Fruit fly (Drosophila melanogaster): ENCODE measurements around the gene CG44325.

Gene CG44325

DNA sequence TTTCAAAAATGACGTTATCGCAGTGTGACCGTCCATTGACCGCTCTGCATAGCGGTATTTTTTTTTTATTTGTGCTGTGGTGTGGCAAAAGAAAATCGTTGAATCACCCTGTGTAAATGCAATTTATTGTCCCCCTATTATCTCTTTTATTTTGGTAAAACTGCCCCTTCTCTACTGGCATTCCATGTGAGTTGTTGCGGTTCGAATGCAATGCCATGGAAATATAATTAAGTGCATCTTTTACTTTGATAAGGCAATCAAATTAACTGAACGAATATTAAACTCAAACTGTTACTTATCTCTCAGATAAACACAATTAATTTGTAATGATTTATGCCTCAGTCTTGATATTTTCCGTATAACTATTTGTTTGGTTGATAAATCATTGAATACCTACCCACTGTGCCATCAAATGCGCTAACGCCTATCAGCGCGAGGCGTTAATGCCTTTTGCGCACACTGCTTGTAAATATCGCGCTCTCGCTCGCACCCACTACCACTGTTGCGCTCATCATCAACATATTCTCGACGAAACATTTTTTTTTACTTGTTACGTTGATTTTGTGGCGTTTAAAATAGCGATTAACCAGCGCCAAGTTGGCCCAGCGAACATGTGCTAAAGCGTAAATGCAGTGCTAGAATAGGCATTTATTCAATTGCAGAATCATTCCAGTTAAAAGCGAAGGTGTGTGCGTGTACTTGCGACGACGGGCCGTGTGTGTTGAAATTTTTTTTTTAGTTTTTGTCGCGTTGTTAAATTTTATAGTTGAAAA is 31.0 kb upstream of the CG44325 start (continued):
- TF ChIP-seq Oli (tag; optimal IDR thresholded peaks at IDR 0.05) (peak; percentile 62), fd64A (GFP tag; optimal IDR thresholded peaks at IDR 0.05) (no peak), sqz (GFP tag; optimal IDR thresholded peaks at IDR 0.05) (peak; percentile 28), CG9876 (GFP tag; optimal IDR thresholded peaks at IDR 0.05) (no peak), CG17612 (GFP tag; IDR thresholded peaks at IDR 0.05) (no peak), CG7271 (tag; optimal IDR thresholded peaks at IDR 0.05) (no peak), Mes4 (GFP tag; optimal IDR thresholded peaks at IDR 0.05) (no peak), CG32532 (GFP tag; IDR thresholded peaks at IDR 0.05) (peak; percentile 40; the same call in 1 of the 2 replicates), CG2875 (GFP tag; optimal IDR thresholded peaks at IDR 0.05) (no peak), aop (GFP tag; IDR thresholded peaks at IDR 0.05) (no peak), dan (GFP tag; IDR thresholded peaks at IDR 0.05) (no peak), Sry-δ (GFP tag; optimal IDR thresholded peaks at IDR 0.05) (peak; percentile 38), CG8924 (tag; optimal IDR thresholded peaks at IDR 0.05) (peak; percentile 61), Bgb (GFP tag; IDR thresholded peaks at IDR 0.05; ENCODE audit: partially characterized antibody) (no peak), CG18599 (GFP tag; optimal IDR thresholded peaks at IDR 0.05) (peak; percentile 38), slou (GFP tag; optimal IDR thresholded peaks at IDR 0.05) (no peak), zen (tag; optimal IDR thresholded peaks at IDR 0.05) (peak; percentile 46), CG13894 (tag; optimal IDR thresholded peaks at IDR 0.05) (no peak), trem (tag; optimal IDR thresholded peaks at IDR 0.05) (peak; percentile 25), Sox102F (GFP tag; optimal IDR thresholded peaks at IDR 0.05) (no peak), Ada2b (GFP tag; IDR thresholded peaks at IDR 0.05) (0 out of 2 replicates have a peak, but pooled peaks have one; percentile 30), CG12155 (GFP tag; optimal IDR thresholded peaks at IDR 0.05) (peak; percentile 38), Ets97D (GFP tag; optimal IDR thresholded peaks at IDR 0.05) (peak; percentile 6), crp (GFP tag; optimal IDR thresholded peaks at IDR 0.05) (peak in 1 of 2 experiments; percentile 18), sens (GFP tag) (peak; percentile 84), CG4707 (GFP tag; optimal IDR thresholded peaks at IDR 0.05) (peak; percentile 36), E2f1 (GFP tag; IDR thresholded peaks at IDR 0.05) (peak; percentile 20; the same call in 1 of the 2 replicates), CG5180 (GFP tag; optimal IDR thresholded peaks at IDR 0.05) (no peak), CG2116 (GFP tag; optimal IDR thresholded peaks at IDR 0.05) (peak; percentile 45), CG30431 (GFP tag; optimal IDR thresholded peaks at IDR 0.05) (peak; percentile 50), emc (GFP tag; optimal IDR thresholded peaks at IDR 0.05) (peak; percentile 4), lov (optimal IDR thresholded peaks at IDR 0.05) (no peak), lov (GFP tag; IDR thresholded peaks at IDR 0.05) (no peak), HLHmδ (GFP tag; optimal IDR thresholded peaks at IDR 0.05) (no peak), CG11093 (GFP tag; IDR thresholded peaks at IDR 0.05) (0 out of 3 replicates have a peak, but pooled peaks have one; percentile 28), bbx (GFP tag; IDR thresholded peaks at IDR 0.05; ENCODE audit: partially characterized antibody) (0 out of 2 replicates have a peak, but pooled peaks have one; percentile 7), stc (GFP tag; IDR thresholded peaks at IDR 0.05) (no peak), ttk (GFP tag; IDR thresholded peaks at IDR 0.05) (peak; percentile 22; the same call in 1 of the 2 replicates), CG12659 (GFP tag; optimal IDR thresholded peaks at IDR 0.05) (peak; percentile 68), z (GFP tag; IDR thresholded peaks at IDR 0.05) (no peak), Ravus (GFP tag; IDR thresholded peaks at IDR 0.05) (no peak), CG30403 (GFP tag; optimal IDR thresholded peaks at IDR 0.05) (peak; percentile 72), Nf-YB (GFP tag; optimal IDR thresholded peaks at IDR 0.05) (peak; percentile 20), BEAF-32 (GFP tag; optimal IDR thresholded peaks at IDR 0.05) (peak; percentile 38), wdn (GFP tag; IDR thresholded peaks at IDR 0.05) (no peak), ara (GFP tag; IDR thresholded peaks at IDR 0.05) (peak; percentile 22; the same call in 1 of the 2 replicates), vnd (GFP tag; IDR thresholded peaks at IDR 0.05; ENCODE audit: partially characterized antibody) (no peak), Deaf1 (tag; optimal IDR thresholded peaks at IDR 0.05) (no peak), CG10431 (GFP tag; optimal IDR thresholded peaks at IDR 0.05) (no peak)

Data from whole organism, embryonic.